Fruit fly (Drosophila melanogaster) Kc167 (cell line): ENCODE data around the gene CG34267.

Experiments used
- h ChIP-seq: fragments of >200 bp; optimal IDR thresholded peaks from 3 replicates; lab custom pipeline; 2018; ENCODE audit warnings: missing external identifiers
- psq ChIP-seq: fragments of >200 bp; optimal IDR thresholded peaks from 2 replicates; lab custom pipeline; 2017; ENCODE audit warnings: missing external identifiers
- ttk ChIP-seq: sonication (Bioruptor generic); optimal IDR thresholded peaks from 2 replicates; lab custom pipeline; 2017; ENCODE audit warnings: missing external identifiers

DNA sequence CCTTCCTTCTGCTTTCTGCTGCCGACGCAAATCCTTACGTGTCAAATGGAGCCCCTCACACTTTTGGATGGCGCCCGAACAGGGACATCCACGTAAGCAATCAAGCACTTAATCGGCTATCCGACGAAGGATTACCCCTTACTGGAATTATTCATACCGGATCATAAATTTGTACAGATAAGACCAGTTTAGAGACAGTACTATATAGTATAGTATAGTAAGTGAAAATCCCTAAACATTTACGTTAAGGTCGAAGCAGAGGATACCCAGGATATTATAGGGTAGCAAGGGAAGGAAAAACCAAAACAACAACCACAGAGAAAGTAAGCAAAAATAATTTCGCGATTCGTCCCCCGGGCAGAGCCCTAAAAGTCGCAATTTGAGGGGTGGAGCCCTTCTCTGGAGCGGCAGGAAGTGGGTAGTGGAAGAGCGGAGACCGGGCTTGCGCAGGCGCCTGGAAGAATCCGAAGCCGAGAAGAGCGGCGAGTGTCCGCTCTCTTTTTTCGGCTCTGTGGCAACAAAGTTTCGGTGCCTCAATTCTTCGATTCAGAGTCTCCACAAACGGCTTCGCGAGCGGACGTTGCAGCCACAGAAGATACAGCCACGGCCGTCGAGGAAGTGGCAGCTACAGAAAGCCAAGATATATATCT lies 45.4 kb upstream of the CG34267 start:
- TF ChIP-seq h (lab: Kevin White, UChicago) (no peak), ttk (lab: Kevin White, UChicago) (no peak), psq (lab: Kevin White, UChicago) (no peak)
